Fruit fly (Drosophila melanogaster) whole organism, prepupa: ENCODE results near the gene CG34461.

ENCODE experiments used
- CG10631 ChIP-seq: fragments of 200-800 bp; sonication (Bioruptor generic); optimal IDR thresholded peaks from 2 replicates; lab custom pipeline; 2016; ENCODE audit warnings: missing biosample characterization, missing genetic modification characterization
- CG11294 ChIP-seq: fragments of 200-800 bp; sonication (Bioruptor generic); IDR thresholded peaks from 2 replicates; pipeline ENCODE4 v1.3.6; 2022; ENCODE audit warnings: missing biosample characterization, missing genetic modification characterization
- CG34406 ChIP-seq: fragments of 200-800 bp; sonication (Bioruptor generic); optimal IDR thresholded peaks from 3 replicates; lab custom pipeline; 2016; ENCODE audit warnings: missing biosample characterization, missing genetic modification characterization
- CG7368 ChIP-seq: fragments of 200-800 bp; sonication (Bioruptor generic); optimal IDR thresholded peaks from 3 replicates; lab custom pipeline; 2016; ENCODE audit warnings: missing biosample characterization, missing genetic modification characterization
- Eip75B ChIP-seq: fragments of 200-800 bp; sonication (Bioruptor generic); optimal IDR thresholded peaks from 3 replicates; lab custom pipeline; 2016; ENCODE audit warnings: missing biosample characterization, missing genetic modification characterization
- Gug ChIP-seq: fragments of 200-800 bp; sonication (Bioruptor generic); IDR thresholded peaks from 2 replicates; pipeline ENCODE4 v1.3.6; 2022; ENCODE audit warnings: missing biosample characterization, missing genetic modification characterization
- fkh ChIP-seq: fragments of 200-800 bp; sonication (Bioruptor generic); optimal IDR thresholded peaks from 3 replicates; lab custom pipeline; 2017; ENCODE audit warnings: missing biosample characterization, mild to moderate bottlenecking, missing genetic modification characterization, moderate library complexity

- TF ChIP-seq fkh (GFP tag; lab: Kevin White, UChicago) (no peak), Eip75B (GFP tag; lab: Kevin White, UChicago) (no peak), CG34406 (GFP tag; lab: Kevin White, UChicago) (no peak), CG7368 (GFP tag; lab: Kevin White, UChicago) (no peak), Gug (GFP tag; lab: Robert Waterston, UW) (no peak), CG11294 (GFP tag; lab: Robert Waterston, UW) (no peak), CG10631 (GFP tag; lab: Kevin White, UChicago) (no peak)
Observed at dm6 chr3L:8336372-8336771, 10.7 kb downstream of the CG34461 start, which contains the start of gene Cpr66Cb.
